Worm (Caenorhabditis elegans) whole organism, mixed stage, embryonic: ENCODE data around the gene F35E12.10.
A peak's percentile ranks its signal among the peaks of the same experiment; 100 is the strongest.

Source experiments
- blmp-1 ChIP-seq: fragments of 150-350 bp; optimal IDR thresholded peaks from 2 replicates; lab custom pipeline; 2014; ENCODE audit warnings: missing biosample characterization, missing genetic modification characterization
- ceh-43 ChIP-seq: fragments of 200-800 bp; sonication (Bioruptor generic); optimal IDR thresholded peaks from 2 replicates; lab custom pipeline; 2018; ENCODE audit warnings: mild to moderate bottlenecking, missing genetic modification characterization, moderate library complexity, missing compliant biosample characterization
- ces-1 ChIP-seq: fragments of 150-350 bp; optimal IDR thresholded peaks from 2 replicates; lab custom pipeline; 2014; ENCODE audit warnings: missing biosample characterization, missing genetic modification reagents, missing genetic modification characterization
- drap-1 ChIP-seq: fragments of 200-800 bp; sonication (Bioruptor generic); optimal IDR thresholded peaks from 3 replicates; lab custom pipeline; 2018; ENCODE audit warnings: mild to moderate bottlenecking, missing genetic modification characterization, missing compliant biosample characterization
- lin-32 ChIP-seq: fragments of 200-800 bp; sonication (Bioruptor generic); optimal IDR thresholded peaks from 2 replicates; lab custom pipeline; 2018; ENCODE audit warnings: mild to moderate bottlenecking, missing genetic modification characterization, missing compliant biosample characterization
- lsy-2 ChIP-seq: fragments of 150-350 bp; optimal IDR thresholded peaks from 2 replicates; lab custom pipeline; 2014; ENCODE audit warnings: missing biosample characterization, missing genetic modification characterization
- mep-1 ChIP-seq: fragments of 150-350 bp; optimal IDR thresholded peaks from 2 replicates; lab custom pipeline; 2017; ENCODE audit warnings: missing biosample characterization, missing genetic modification reagents, missing genetic modification characterization, inconsistent platforms
- mls-2 ChIP-seq: sonication (generic microtip); optimal IDR thresholded peaks from 2 replicates; lab custom pipeline; 2016; ENCODE audit warnings: mild to moderate bottlenecking, missing genetic modification characterization, moderate library complexity, missing compliant biosample characterization
- nhr-76 ChIP-seq: sonication (generic microtip); optimal IDR thresholded peaks from 2 replicates; lab custom pipeline; 2017; ENCODE audit warnings: missing biosample characterization, missing genetic modification characterization
- snpc-4 ChIP-seq: fragments of 150-350 bp; optimal IDR thresholded peaks from 2 replicates; lab custom pipeline; 2014; ENCODE audit warnings: missing biosample characterization, missing genetic modification characterization
- unc-39 ChIP-seq: fragments of 150-350 bp; optimal IDR thresholded peaks from 2 replicates; lab custom pipeline; 2014; ENCODE audit warnings: missing biosample characterization, missing genetic modification characterization
- unc-62 ChIP-seq: fragments of 150-350 bp; optimal IDR thresholded peaks from 2 replicates; lab custom pipeline; 2014; ENCODE audit warnings: missing biosample characterization, missing genetic modification reagents, missing genetic modification characterization
- ztf-11 ChIP-seq: fragments of 150-350 bp; optimal IDR thresholded peaks from 2 replicates; lab custom pipeline; 2014; ENCODE audit warnings: missing biosample characterization, missing genetic modification characterization

ce11 chrV:13707295-13707694 lies 41.3 kb downstream of the F35E12.10 start, which contains the start of gene hlh-34:
- TF ChIP-seq nhr-76 (no peak), lsy-2 (tag; lab: Kevin White, UChicago) (no peak), unc-39 (tag; lab: Kevin White, UChicago) (no peak), ztf-11 (tag; lab: Kevin White, UChicago) (no peak), ceh-43 (GFP tag; lab: Kevin White, UChicago) (no peak), mep-1 (tag; lab: Kevin White, UChicago) (no peak), snpc-4 (tag; lab: Kevin White, UChicago) (no peak), blmp-1 (no peak), ces-1 (GFP tag; lab: Kevin White, UChicago) (peak; percentile 79), mls-2 (tag; lab: Kevin White, UChicago) (no peak), lin-32 (no peak), unc-62 (GFP tag; lab: Kevin White, UChicago) (no peak), drap-1 (GFP tag; lab: Kevin White, UChicago) (no peak)
